Fruit fly (Drosophila melanogaster) ovary, adult (tissue): Measurements from ENCODE around the gene CG31468.

Experiments used
- CG17801 ChIP-seq: fragments of 200-800 bp; optimal IDR thresholded peaks from 2 replicates; lab custom pipeline; 2019; ENCODE audit warnings: missing biosample characterization, mild to moderate bottlenecking, missing genetic modification characterization, moderate library complexity; ENCODE audit not compliant: partially characterized antibody

The CG31468 gene

dm6 chr3R:23700304-23700767, at the start of gene CG31468, which contains the start of gene Gba1a:
TSS of gene CG31468 (minus strand) at chr3R:23700354.
TSS of gene Gba1a (plus strand) at chr3R:23700621.
- TF ChIP-seq CG17801: no peak

- TF ChIP-seq CG17801: no peak
These were observed 47.3 kb upstream of the CG31468 start for dm6 chr3R:23747446-23747845.

dm6 chr3R:23740968-23741367, 40.8 kb upstream of the CG31468 start:
- TF ChIP-seq CG17801: no peak

dm6 chr3R:23737676-23738574, 37.8 kb upstream of the CG31468 start:
- no peak for TF ChIP-seq CG17801

DNA sequence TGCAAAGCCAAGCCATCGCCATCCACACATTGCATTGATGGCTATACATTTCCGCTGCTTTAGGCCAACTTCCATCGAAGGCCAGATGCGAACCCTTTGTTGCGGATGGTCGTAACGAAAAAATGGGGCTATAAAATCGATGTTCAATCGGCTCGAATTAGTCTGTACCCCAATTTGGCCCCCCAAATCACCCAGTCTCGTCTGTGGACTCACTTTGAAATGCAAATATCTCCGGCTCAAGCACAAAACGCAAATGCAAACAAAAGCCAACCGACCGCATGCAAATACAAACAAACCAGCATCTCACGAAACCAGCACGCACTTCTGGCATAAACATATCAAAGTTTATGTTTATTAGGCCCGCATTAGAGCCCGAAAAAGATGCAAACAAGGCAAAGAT, 36.2 kb upstream of the CG31468 start:
- no peak for TF ChIP-seq CG17801

- TF ChIP-seq CG17801: no peak
These were observed 35.5 kb upstream of the CG31468 start for dm6 chr3R:23735648-23736047.

dm6 chr3R:23734573-23735404, 34.6 kb upstream of the CG31468 start:
- no peak for TF ChIP-seq CG17801

DNA sequence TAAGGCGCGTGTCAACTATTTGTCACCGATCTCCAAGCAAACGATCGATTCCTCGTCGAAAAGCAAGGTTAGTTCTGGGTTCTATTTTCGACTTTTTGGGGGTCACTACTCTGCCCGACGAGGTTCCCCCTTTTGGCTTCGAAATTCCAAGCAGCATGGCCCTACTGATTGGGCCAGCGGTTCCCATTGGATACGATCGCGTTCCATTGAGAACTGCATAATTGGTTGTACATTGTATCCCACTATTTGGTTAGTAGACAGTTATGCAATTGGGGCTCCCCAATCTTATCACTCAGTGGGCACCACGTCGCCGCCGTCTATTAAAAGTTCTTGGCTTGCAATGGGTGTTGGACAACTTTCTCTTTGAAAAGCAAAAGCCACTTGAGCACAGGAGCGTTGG, 33.6 kb upstream of the CG31468 start:
- TF ChIP-seq CG17801: no peak

- TF ChIP-seq CG17801: peak; percentile 37
These were observed 32.9 kb upstream of the CG31468 start, which contains the start of the genes Hmgcr and Rpn9 for dm6 chr3R:23732990-23733512. TSS of gene Hmgcr (plus strand) at chr3R:23733324. TSS of gene Rpn9 (minus strand) at chr3R:23733462.

DNA sequence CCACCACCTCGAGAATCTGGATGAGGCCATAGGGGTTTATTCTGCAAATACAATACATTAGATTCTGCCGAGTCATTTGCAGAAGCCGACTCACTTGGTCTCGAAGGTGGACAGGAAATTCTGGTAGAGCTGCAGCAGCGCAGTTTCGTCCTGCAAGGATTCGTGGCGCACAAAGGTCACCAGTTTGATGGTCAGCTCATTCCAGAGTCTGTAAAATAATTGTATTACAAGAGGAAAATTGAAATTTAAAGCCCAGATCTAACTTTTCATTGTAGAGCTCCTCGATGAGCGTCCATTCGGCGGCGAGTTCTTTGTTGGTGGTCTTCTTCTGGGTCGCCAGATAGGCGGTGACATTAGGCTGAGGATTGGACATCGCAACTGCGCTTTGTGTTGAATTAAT, 32.4 kb upstream of the CG31468 start:
- no peak for TF ChIP-seq CG17801

DNA sequence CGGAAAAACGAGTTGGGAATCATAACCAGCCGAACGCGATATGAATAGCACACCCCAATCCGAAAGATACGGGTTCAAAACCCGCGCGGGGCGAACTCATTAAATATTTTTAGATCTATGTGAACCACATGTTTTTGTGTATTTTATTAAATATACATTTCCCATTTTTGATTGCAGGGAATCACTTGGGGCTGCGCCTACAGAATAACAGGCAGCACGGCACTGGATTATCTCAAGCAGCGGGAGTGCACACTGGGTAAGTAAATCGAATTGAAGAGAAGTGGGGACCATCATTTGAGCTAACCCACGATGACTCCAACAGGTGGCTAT, 30.3 kb upstream of the CG31468 start:
- TF ChIP-seq CG17801: no peak

DNA sequence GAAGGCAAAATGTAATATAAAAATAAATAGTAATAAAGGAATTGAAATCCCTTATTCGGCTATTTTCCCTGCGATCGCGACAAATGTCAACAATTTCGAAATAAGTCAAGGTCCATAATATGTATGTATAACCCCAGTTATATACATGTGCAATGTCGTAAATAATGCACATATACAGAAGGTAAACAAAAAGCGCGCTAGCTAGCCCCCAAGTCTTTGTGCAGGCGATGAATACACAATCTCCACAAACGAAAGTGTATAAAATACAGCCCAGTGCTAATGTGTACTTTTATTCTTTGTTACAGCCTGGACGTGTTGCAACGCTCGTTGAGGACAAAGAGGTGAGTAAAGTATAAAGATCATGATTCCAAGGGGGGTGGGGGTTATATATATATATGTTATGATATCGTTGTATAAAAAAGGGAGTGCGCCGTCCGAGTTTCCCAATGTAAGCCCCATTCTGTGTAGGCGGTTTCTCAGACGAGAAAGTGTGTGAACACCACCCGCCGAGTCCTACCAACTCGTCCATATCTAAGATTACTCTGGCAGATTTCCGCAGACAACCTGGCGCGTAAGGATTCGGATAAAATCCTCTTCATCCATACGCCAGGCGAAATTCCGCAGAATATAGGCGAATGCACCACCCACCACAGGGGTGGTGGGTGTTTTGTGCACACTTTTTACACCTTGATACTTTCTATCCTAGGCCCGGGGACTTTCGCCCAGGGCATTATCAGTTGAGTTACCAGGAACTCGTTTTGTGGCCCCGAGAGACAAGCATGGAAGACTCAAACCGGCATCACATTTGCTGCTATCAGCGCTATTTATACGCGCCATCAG, 29.7 kb upstream of the CG31468 start:
- TF ChIP-seq CG17801: no peak

DNA sequence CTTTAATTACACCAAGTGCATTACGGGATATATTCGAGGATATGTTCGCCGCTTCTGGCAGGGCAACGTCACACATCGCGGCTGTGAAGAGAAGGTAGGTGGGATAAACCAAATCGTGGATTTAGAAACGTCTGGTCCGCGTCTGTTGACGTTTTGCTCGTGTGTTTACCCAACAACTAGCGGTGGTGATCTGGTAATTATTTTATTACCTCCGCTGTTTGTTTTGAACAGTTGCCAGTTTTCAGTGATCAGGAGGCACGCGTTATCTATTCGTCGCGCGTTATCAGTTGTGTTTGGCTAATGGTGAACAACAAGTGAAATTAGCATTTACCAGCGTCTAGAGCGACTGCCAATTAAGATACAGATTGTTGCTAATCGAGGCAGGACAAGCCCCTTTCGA, 28.9 kb upstream of the CG31468 start:
- no peak for TF ChIP-seq CG17801

dm6 chr3R:23728086-23728485, 27.9 kb upstream of the CG31468 start:
- peak; percentile 69 for TF ChIP-seq CG17801

DNA sequence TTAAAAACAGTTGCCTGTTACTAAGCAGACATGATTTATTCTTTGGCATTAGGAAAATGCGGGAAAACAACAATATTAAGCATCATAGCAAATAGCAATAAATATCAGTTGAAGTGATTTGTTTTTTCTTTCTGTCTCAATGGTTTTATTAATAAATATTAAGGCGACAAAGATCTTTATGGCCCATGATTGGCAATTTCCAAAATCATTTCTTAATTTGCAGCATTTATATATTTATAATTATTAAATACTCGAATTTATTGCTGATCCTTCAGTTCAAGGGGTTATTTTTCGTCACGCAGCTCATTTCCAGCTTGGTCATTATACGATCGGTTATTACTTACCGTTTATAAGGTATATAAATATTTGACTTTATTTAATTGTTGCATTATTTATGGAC, 27.5 kb upstream of the CG31468 start:
- no peak for TF ChIP-seq CG17801

DNA sequence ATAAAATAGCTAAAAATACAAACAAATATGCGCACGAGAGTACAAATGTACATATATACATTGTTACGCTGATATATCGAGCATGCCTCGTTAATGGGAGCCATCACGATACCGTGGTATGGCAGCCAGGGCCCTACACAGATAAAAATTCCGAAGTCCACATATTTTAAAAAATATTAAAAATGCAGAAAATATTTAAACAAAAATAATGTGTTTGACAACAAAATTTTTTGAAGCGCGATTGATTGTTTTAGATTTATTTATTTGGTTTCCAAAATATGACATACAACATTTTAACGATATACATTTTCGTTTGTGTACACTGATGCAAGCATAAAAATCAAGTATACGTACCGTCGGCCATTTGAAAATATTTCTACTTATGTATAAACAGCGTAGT, 26.6 kb upstream of the CG31468 start:
- TF ChIP-seq CG17801: peak; percentile 51
